Worm (Caenorhabditis elegans) whole organism, L4/young adult: ENCODE measurements around the gene nifk-1.

ENCODE experiments used
- W03F9.2 ChIP-seq: fragments of 150-350 bp; optimal IDR thresholded peaks from 2 replicates; lab custom pipeline; 2014; ENCODE audit warnings: missing biosample characterization, missing genetic modification characterization
- dao-5 ChIP-seq: sonication (generic microtip); optimal IDR thresholded peaks from 2 replicates; lab custom pipeline; 2016; ENCODE audit warnings: missing genotype, missing genetic modification characterization, moderate library complexity, missing compliant biosample characterization
- him-1 ChIP-seq: sonication (generic microtip); optimal IDR thresholded peaks from 2 replicates; lab custom pipeline; 2016; ENCODE audit warnings: missing genotype, missing genetic modification reagents, missing genetic modification characterization, missing compliant biosample characterization

- TF ChIP-seq dao-5 (tag; lab: Kevin White, UChicago) (no peak), him-1 (no peak), W03F9.2 (tag; lab: Kevin White, UChicago) (no peak)
These were observed 27.6 kb upstream of the nifk-1 start, which contains the start of gene emb-5 for ce11 chrIII:4720620-4721227.
